Fruit fly (Drosophila melanogaster): ENCODE measurements around the gene mus81.

mus81 gene

dm6 chrX:966818-967217, 25.9 kb downstream of the mus81 start (continued):
- TF ChIP-seq Sry-β (GFP tag; optimal IDR thresholded peaks at IDR 0.05) (no peak), nmo (GFP tag; optimal IDR thresholded peaks at IDR 0.05) (peak; percentile 9), CG11093 (GFP tag; IDR thresholded peaks at IDR 0.05) (no peak), chm (GFP tag; IDR thresholded peaks at IDR 0.05) (no peak), CG7839 (tag; optimal IDR thresholded peaks at IDR 0.05) (peak; percentile 63), CG13287 (GFP tag; IDR thresholded peaks at IDR 0.05; ENCODE audit: partially characterized antibody) (no peak), ranshi (GFP tag; IDR thresholded peaks at IDR 0.05) (peak; percentile 33; the same call in 1 of the 2 replicates), emc (GFP tag; optimal IDR thresholded peaks at IDR 0.05) (no peak), dan (GFP tag; IDR thresholded peaks at IDR 0.05) (no peak), CG10366 (GFP tag; IDR thresholded peaks at IDR 0.05) (peak; percentile 12; the same call in 1 of the 2 replicates), CG9817 (tag; optimal IDR thresholded peaks at IDR 0.05) (peak; percentile 27), Hr51 (GFP tag; optimal IDR thresholded peaks at IDR 0.05) (peak in 1 of 2 experiments; percentile 40), CG11247 (GFP tag; IDR thresholded peaks at IDR 0.05) (0 out of 2 replicates have a peak, but pooled peaks have one; percentile 20), ems (GFP tag; optimal IDR thresholded peaks at IDR 0.05) (no peak), sens (GFP tag) (peak; percentile 86), dm (GFP tag; optimal IDR thresholded peaks at IDR 0.05) (no peak), CG8281 (tag; optimal IDR thresholded peaks at IDR 0.05) (no peak), CG31441 (GFP tag; IDR thresholded peaks at IDR 0.05) (peak; percentile 39; the same call in 1 of the 2 replicates), dati (GFP tag; IDR thresholded peaks at IDR 0.05) (no peak), cas (GFP tag; IDR thresholded peaks at IDR 0.05) (no peak), fd3F (GFP tag; optimal IDR thresholded peaks at IDR 0.05) (peak; percentile 21), twi (tag; optimal IDR thresholded peaks at IDR 0.05) (no peak), CG12942 (GFP tag; optimal IDR thresholded peaks at IDR 0.05) (no peak), Hand (GFP tag; optimal IDR thresholded peaks at IDR 0.05) (peak; percentile 22), CG10979 (tag; optimal IDR thresholded peaks at IDR 0.05) (no peak), YL-1 (GFP tag; optimal IDR thresholded peaks at IDR 0.05) (no peak), CG6683 (GFP tag; optimal IDR thresholded peaks at IDR 0.05) (peak; percentile 6), CG3995 (GFP tag; optimal IDR thresholded peaks at IDR 0.05) (no peak), cg (GFP tag; optimal IDR thresholded peaks at IDR 0.05) (no peak), fd96Cb (tag; optimal IDR thresholded peaks at IDR 0.05) (peak; percentile 16), Fer1 (GFP tag; optimal IDR thresholded peaks at IDR 0.05) (peak; percentile 64), E2f1 (GFP tag; IDR thresholded peaks at IDR 0.05) (0 out of 2 replicates have a peak, but pooled peaks have one; percentile 9), CG3407 (GFP tag; optimal IDR thresholded peaks at IDR 0.05) (no peak), croc (GFP tag; conservative IDR thresholded peaks at IDR 0.05) (no peak), CG1832 (GFP tag; optimal IDR thresholded peaks at IDR 0.05) (no peak), CG13296 (GFP tag; optimal IDR thresholded peaks at IDR 0.05) (peak; percentile 45), CG30020 (tag; optimal IDR thresholded peaks at IDR 0.05) (no peak), CG15514 (GFP tag; optimal IDR thresholded peaks at IDR 0.05) (peak; percentile 35), CG2129 (GFP tag; IDR thresholded peaks at IDR 0.05; ENCODE audit: partially characterized antibody) (no peak), Tbp (GFP tag; optimal IDR thresholded peaks at IDR 0.05) (no peak), ac (GFP tag; optimal IDR thresholded peaks at IDR 0.05) (no peak), CG1647 (GFP tag; optimal IDR thresholded peaks at IDR 0.05) (no peak), slou (GFP tag; optimal IDR thresholded peaks at IDR 0.05) (no peak), CG15073 (GFP tag; optimal IDR thresholded peaks at IDR 0.05) (no peak), pb (GFP tag; optimal IDR thresholded peaks at IDR 0.05) (no peak), CG42726 (GFP tag; IDR thresholded peaks at IDR 0.05; ENCODE audit: partially characterized antibody) (no peak), Med (GFP tag) (peak; percentile 87), Gug (GFP tag; IDR thresholded peaks at IDR 0.05) (peak; percentile 6; the same call in 1 of the 4 replicates), hkb (optimal IDR thresholded peaks at IDR 0.05) (no peak), hkb (GFP tag; IDR thresholded peaks at IDR 0.05) (0 out of 2 replicates have a peak, but pooled peaks have one; percentile 24), CG32772 (GFP tag; IDR thresholded peaks at IDR 0.05) (peak; percentile 31; the same call in 1 of the 2 replicates)
